Fruit fly (Drosophila melanogaster) whole organism, embryonic: Measurements from ENCODE around the gene CG7497.
A peak's percentile ranks its signal among the peaks of the same experiment; 100 is the strongest.

Source experiments
- CG10274 ChIP-seq: fragments of 200-800 bp; sonication (Bioruptor generic); optimal IDR thresholded peaks from 3 replicates; lab custom pipeline; 2017; ENCODE audit warnings: missing biosample characterization, mild to moderate bottlenecking, missing genetic modification characterization
- CG10431 ChIP-seq: fragments of 200-800 bp; sonication (Bioruptor generic); optimal IDR thresholded peaks from 3 replicates; lab custom pipeline; 2018; ENCODE audit warnings: missing biosample characterization, mild to moderate bottlenecking, missing genetic modification characterization
- CG10543 ChIP-seq: fragments of 200-800 bp; sonication (Bioruptor generic); optimal IDR thresholded peaks from 3 replicates; lab custom pipeline; 2017; ENCODE audit warnings: missing biosample characterization, mild to moderate bottlenecking, missing genetic modification characterization, moderate library complexity
- CG12391 ChIP-seq: fragments of 200-800 bp; sonication (Bioruptor generic); optimal IDR thresholded peaks from 3 replicates; lab custom pipeline; 2018; ENCODE audit warnings: missing biosample characterization, mild to moderate bottlenecking, missing genetic modification characterization, moderate library complexity
- CG12744 ChIP-seq: fragments of 200-800 bp; sonication (Bioruptor generic); optimal IDR thresholded peaks from 2 replicates; lab custom pipeline; 2016; ENCODE audit warnings: missing biosample characterization, missing genetic modification characterization
- CG13123 ChIP-seq: fragments of 200-800 bp; sonication (Bioruptor generic); optimal IDR thresholded peaks from 2 replicates; lab custom pipeline; 2016; ENCODE audit warnings: missing biosample characterization, missing genetic modification characterization
- CG13894 ChIP-seq: fragments of 200-800 bp; sonication (Bioruptor generic); optimal IDR thresholded peaks from 3 replicates; lab custom pipeline; 2018; ENCODE audit warnings: missing biosample characterization, mild to moderate bottlenecking, missing genetic modification characterization, moderate library complexity
- CG15514 ChIP-seq: fragments of 200-800 bp; sonication (Bioruptor generic); optimal IDR thresholded peaks from 3 replicates; lab custom pipeline; 2017; ENCODE audit warnings: missing biosample characterization, missing genetic modification characterization, mild to moderate bottlenecking, moderate library complexity, missing genetic modification reagents
- CG17186 ChIP-seq: fragments of 200-800 bp; sonication (Bioruptor generic); optimal IDR thresholded peaks from 3 replicates; lab custom pipeline; 2017; ENCODE audit warnings: missing biosample characterization, missing genetic modification reagents, missing genetic modification characterization
- CG18599 ChIP-seq: fragments of 200-800 bp; sonication (Bioruptor generic); optimal IDR thresholded peaks from 3 replicates; lab custom pipeline; 2017; ENCODE audit warnings: missing biosample characterization, missing genetic modification characterization, mild to moderate bottlenecking, moderate library complexity, missing genetic modification reagents
- CG2889 ChIP-seq: fragments of 200-800 bp; sonication (Bioruptor generic); IDR thresholded peaks from 3 replicates; pipeline ENCODE4 v1.3.6; 2022; ENCODE audit warnings: missing biosample characterization, missing genetic modification characterization
- CG31224 ChIP-seq: fragments of 200-800 bp; sonication (Bioruptor generic); IDR thresholded peaks from 2 replicates; pipeline ENCODE4 v1.3.6; 2022; ENCODE audit warnings: missing biosample characterization, missing genetic modification characterization
- CG3847 ChIP-seq: fragments of 200-800 bp; sonication (Bioruptor generic); IDR thresholded peaks from 2 replicates; pipeline ENCODE4 v1.3.6; 2022; ENCODE audit warnings: missing biosample characterization, missing genetic modification characterization
- CG4360 ChIP-seq: fragments of 200-800 bp; sonication (Bioruptor generic); IDR thresholded peaks from 2 replicates; pipeline ENCODE4 v1.3.6; 2022; ENCODE audit warnings: missing biosample characterization, missing genetic modification characterization
- CG43689 ChIP-seq: fragments of 200-800 bp; sonication (Bioruptor generic); IDR thresholded peaks from 2 replicates; pipeline ENCODE4 v1.3.6; 2022; ENCODE audit warnings: missing biosample characterization, missing genetic modification characterization
- CG5245 ChIP-seq: fragments of 200-800 bp; sonication (Bioruptor generic); optimal IDR thresholded peaks from 3 replicates; lab custom pipeline; 2016; ENCODE audit warnings: missing biosample characterization, missing genetic modification characterization
- CG7556 ChIP-seq: fragments of 200-800 bp; sonication (Bioruptor generic); optimal IDR thresholded peaks from 2 replicates; lab custom pipeline; 2017; ENCODE audit warnings: missing biosample characterization, mild to moderate bottlenecking, missing genetic modification characterization
- CG9727 ChIP-seq: fragments of 200-800 bp; sonication (Bioruptor generic); optimal IDR thresholded peaks from 3 replicates; lab custom pipeline; 2017; ENCODE audit warnings: missing biosample characterization, mild to moderate bottlenecking, missing genetic modification characterization
- CG9797 ChIP-seq: fragments of 200-800 bp; sonication (Bioruptor generic); optimal IDR thresholded peaks from 3 replicates; lab custom pipeline; 2018; ENCODE audit warnings: missing biosample characterization, mild to moderate bottlenecking, missing genetic modification characterization
- CHES-1-like ChIP-seq: fragments of 200-800 bp; sonication (Bioruptor generic); optimal IDR thresholded peaks from 2 replicates; lab custom pipeline; 2016; ENCODE audit warnings: missing biosample characterization, missing genetic modification characterization
- CkIIα-i1 ChIP-seq: fragments of 200-800 bp; sonication (Bioruptor generic); IDR thresholded peaks from 2 replicates; pipeline ENCODE4 v1.3.6; 2022; ENCODE audit warnings: missing biosample characterization, missing genetic modification characterization
- CoRest ChIP-seq: fragments of 200-800 bp; sonication (Bioruptor generic); optimal IDR thresholded peaks from 3 replicates; lab custom pipeline; 2018; ENCODE audit warnings: missing biosample characterization, mild to moderate bottlenecking, missing genetic modification characterization, moderate library complexity
- Deaf1 ChIP-seq: fragments of 200-800 bp; optimal IDR thresholded peaks from 3 replicates; lab custom pipeline; 2019; ENCODE audit warnings: missing biosample characterization, mild to moderate bottlenecking, missing genetic modification characterization, moderate library complexity
- Doc3 ChIP-seq: fragments of 200-800 bp; sonication (Bioruptor generic); IDR thresholded peaks from 3 replicates; pipeline ENCODE4 v1.3.6; 2022; ENCODE audit warnings: missing biosample characterization, missing genetic modification characterization; ENCODE audit not compliant: partially characterized antibody
- Dp ChIP-seq: fragments of 200-800 bp; sonication (Bioruptor generic); optimal IDR thresholded peaks from 2 replicates; lab custom pipeline; 2018; ENCODE audit warnings: missing biosample characterization, mild to moderate bottlenecking, missing genetic modification characterization, moderate library complexity
- Hr39 ChIP-seq: fragments of >200 bp; optimal IDR thresholded peaks from 2 replicates; lab custom pipeline; 2017
- Kr ChIP-seq: fragments of 200-800 bp; sonication (Bioruptor generic); optimal IDR thresholded peaks from 2 replicates; lab custom pipeline; 2017; ENCODE audit warnings: missing biosample characterization, mild to moderate bottlenecking, missing genetic modification characterization
- Mad ChIP-seq: fragments of 200-800 bp; sonication (Bioruptor generic); optimal IDR thresholded peaks from 2 replicates; lab custom pipeline; 2016; ENCODE audit warnings: missing biosample characterization, missing genetic modification characterization
- Med ChIP-seq: fragments of 200-800 bp; sonication (Bioruptor generic); peaks from one replicate; lab custom pipeline; 2016; ENCODE audit warnings: missing biosample characterization, missing genetic modification characterization, mild to moderate bottlenecking, inconsistent platforms, moderate library complexity
- NFAT ChIP-seq: fragments of 200-800 bp; sonication (Bioruptor generic); IDR thresholded peaks from 2 replicates; pipeline ENCODE4 v1.3.6; 2022; ENCODE audit warnings: missing biosample characterization, missing genetic modification characterization
- Xrp1 ChIP-seq: fragments of 200-800 bp; sonication (Bioruptor generic); IDR thresholded peaks from 2 replicates; pipeline ENCODE4 v1.3.6; 2022; ENCODE audit warnings: missing biosample characterization, missing genetic modification characterization
- abd-A ChIP-seq: fragments of 200-800 bp; sonication (Bioruptor generic); optimal IDR thresholded peaks from 3 replicates; lab custom pipeline; 2019; ENCODE audit warnings: missing biosample characterization, mild to moderate bottlenecking, missing genetic modification characterization, moderate library complexity
- cg ChIP-seq: fragments of 200-800 bp; sonication (Bioruptor generic); optimal IDR thresholded peaks from 3 replicates; lab custom pipeline; 2019; ENCODE audit warnings: missing biosample characterization, mild to moderate bottlenecking, missing genetic modification characterization, moderate library complexity
- chif ChIP-seq, 2 experiments: fragments of 200-800 bp; sonication (Bioruptor generic); optimal IDR thresholded peaks; 3 replicates each; lab custom pipeline; 2016; ENCODE audit warnings: missing biosample characterization in 2 of 2, missing genetic modification characterization in 2 of 2
- crol ChIP-seq: fragments of 200-800 bp; sonication (Bioruptor generic); IDR thresholded peaks from 2 replicates; pipeline ENCODE4 v1.3.6; 2022; ENCODE audit warnings: missing biosample characterization, missing genetic modification characterization
- dimm ChIP-seq: fragments of 200-800 bp; sonication (Bioruptor generic); IDR thresholded peaks from 2 replicates; pipeline ENCODE4 v1.3.6; 2022; ENCODE audit warnings: missing biosample characterization, missing genetic modification characterization
- odd ChIP-seq: fragments of 200-800 bp; sonication (Bioruptor generic); optimal IDR thresholded peaks from 2 replicates; lab custom pipeline; 2017; ENCODE audit warnings: missing biosample characterization, mild to moderate bottlenecking, missing genetic modification characterization
- onecut ChIP-seq: fragments of 200-800 bp; sonication (Bioruptor generic); IDR thresholded peaks from 2 replicates; pipeline ENCODE4 v1.3.6; 2022; ENCODE audit warnings: missing biosample characterization, missing genetic modification characterization
- phol ChIP-seq: fragments of 200-800 bp; sonication (Bioruptor generic); optimal IDR thresholded peaks from 3 replicates; lab custom pipeline; 2018; ENCODE audit warnings: missing biosample characterization, mild to moderate bottlenecking, missing genetic modification characterization, moderate library complexity
- pros ChIP-seq: fragments of 200-800 bp; sonication (Bioruptor generic); optimal IDR thresholded peaks from 3 replicates; lab custom pipeline; 2019; ENCODE audit warnings: missing biosample characterization, mild to moderate bottlenecking, missing genetic modification characterization, moderate library complexity
- schlank ChIP-seq: fragments of 200-800 bp; sonication (Bioruptor generic); optimal IDR thresholded peaks from 2 replicates; lab custom pipeline; 2018; ENCODE audit warnings: missing biosample characterization, mild to moderate bottlenecking, missing genetic modification characterization
- sima ChIP-seq: fragments of 200-800 bp; sonication (Bioruptor generic); optimal IDR thresholded peaks from 2 replicates; lab custom pipeline; 2016; ENCODE audit warnings: missing biosample characterization, missing genetic modification characterization
- tll ChIP-seq, 2 experiments: fragments of 200-800 bp in 1 of 2; fragments of >200 bp in 1 of 2; sonication (Bioruptor generic) in 1 of 2; optimal IDR thresholded peaks; 2 replicates each; lab custom pipeline; 2017 to 2019; ENCODE audit warnings: missing biosample characterization in 2 of 2, missing genetic modification characterization in 2 of 2, mild to moderate bottlenecking in 1 of 2, moderate library complexity in 1 of 2
- yki ChIP-seq: fragments of >200 bp; optimal IDR thresholded peaks from 3 replicates; lab custom pipeline; 2018
- zfh1 ChIP-seq: fragments of 200-800 bp; sonication (Bioruptor generic); IDR thresholded peaks from 3 replicates; pipeline ENCODE4 v1.3.6; 2022; ENCODE audit warnings: missing biosample characterization, missing genetic modification characterization

CG7497 gene

DNA sequence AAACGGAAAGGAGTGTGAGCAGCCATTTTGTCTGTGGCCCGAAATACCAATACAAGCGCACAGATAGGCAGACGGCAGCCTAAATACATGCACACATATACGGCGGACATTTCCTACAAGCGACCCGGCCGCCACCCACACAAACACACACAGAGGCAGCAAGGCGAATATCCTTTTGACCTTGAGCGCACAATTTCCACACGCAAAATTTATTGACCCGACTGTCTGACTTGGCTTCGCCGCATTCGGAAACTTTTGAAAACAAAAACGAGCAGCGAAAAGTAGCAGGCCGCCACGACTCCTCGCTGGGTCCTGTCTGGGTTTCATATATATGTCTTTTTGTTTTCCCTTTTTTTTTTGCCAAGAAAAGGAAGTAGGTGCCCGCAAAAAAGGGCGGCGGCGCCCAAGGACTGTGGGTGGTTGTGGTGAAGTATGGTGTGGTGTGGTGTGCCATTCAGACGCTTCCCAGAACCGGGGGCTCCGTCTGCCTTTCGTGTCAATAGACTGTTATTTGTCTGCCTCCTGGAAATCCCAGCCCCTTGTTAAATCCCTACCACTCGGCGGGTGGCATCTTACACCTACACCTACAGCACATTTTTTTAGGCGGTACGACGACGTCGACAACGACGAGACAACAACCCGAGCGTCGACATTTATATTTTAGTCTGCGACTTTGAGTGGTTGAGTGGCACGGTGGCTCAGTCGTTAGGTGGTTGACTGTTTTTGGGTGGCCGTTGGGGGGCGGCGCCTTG is 37.3 kb upstream of the CG7497 start (continued):
- TF ChIP-seq sima (GFP tag; lab: Kevin White, UChicago) (no peak), CG17186 (GFP tag; lab: Kevin White, UChicago) (no peak), phol (tag; lab: Kevin White, UChicago) (no peak), CG9727 (GFP tag; lab: Kevin White, UChicago) (no peak), Deaf1 (tag; lab: Kevin White, UChicago) (peak; percentile 38), Xrp1 (no peak), Dp (GFP tag; lab: Kevin White, UChicago) (no peak), CG15514 (no peak), abd-A (tag; lab: Kevin White, UChicago) (peak; percentile 78), CG13123 (GFP tag; lab: Kevin White, UChicago) (no peak), Mad (GFP tag; lab: Kevin White, UChicago) (no peak), CG10274 (GFP tag; lab: Kevin White, UChicago) (no peak), CoRest (tag; lab: Kevin White, UChicago) (no peak), Hr39 (lab: Kevin White, UChicago) (no peak), CG18599 (GFP tag; lab: Kevin White, UChicago) (no peak), crol (GFP tag; lab: Robert Waterston, UW) (no peak), cg (GFP tag; lab: Kevin White, UChicago) (peak; percentile 33), tll (GFP tag; optimal IDR thresholded peaks at IDR 0.05; lab: Kevin White, UChicago) (no peak), CG43689 (no peak), yki (lab: Kevin White, UChicago) (no peak), odd (no peak), dimm (GFP tag; lab: Robert Waterston, UW) (no peak), CG2889 (GFP tag; lab: Robert Waterston, UW) (no peak), CG31224 (GFP tag; lab: Robert Waterston, UW) (no peak), onecut (GFP tag; lab: Robert Waterston, UW) (peak; percentile 14; the same call in 1 of the 2 replicates), CG5245 (GFP tag; lab: Kevin White, UChicago) (no peak), CkIIα-i1 (GFP tag; lab: Robert Waterston, UW) (no peak), Med (GFP tag; lab: Kevin White, UChicago) (peak; percentile 86), schlank (tag; lab: Kevin White, UChicago) (no peak), CG13894 (tag; lab: Kevin White, UChicago) (peak; percentile 35), Doc3 (GFP tag; lab: Robert Waterston, UW) (no peak), CG12744 (GFP tag; lab: Kevin White, UChicago) (no peak), CG10431 (GFP tag; lab: Kevin White, UChicago) (no peak), Kr (no peak), NFAT (GFP tag; lab: Robert Waterston, UW) (no peak), CG7556 (GFP tag; lab: Kevin White, UChicago) (no peak), CG9797 (GFP tag; lab: Kevin White, UChicago) (no peak), CG3847 (GFP tag; lab: Robert Waterston, UW) (no peak), CG4360 (no peak), CHES-1-like (GFP tag; lab: Kevin White, UChicago) (no peak), chif (GFP tag; optimal IDR thresholded peaks at IDR 0.05; lab: Kevin White, UChicago) (no peak), CG12391 (tag; lab: Kevin White, UChicago) (no peak), pros (GFP tag; lab: Kevin White, UChicago) (no peak), zfh1 (GFP tag; lab: Robert Waterston, UW) (no peak), CG10543 (GFP tag; lab: Kevin White, UChicago) (peak; percentile 21)
